In the genomic region with DNA sequence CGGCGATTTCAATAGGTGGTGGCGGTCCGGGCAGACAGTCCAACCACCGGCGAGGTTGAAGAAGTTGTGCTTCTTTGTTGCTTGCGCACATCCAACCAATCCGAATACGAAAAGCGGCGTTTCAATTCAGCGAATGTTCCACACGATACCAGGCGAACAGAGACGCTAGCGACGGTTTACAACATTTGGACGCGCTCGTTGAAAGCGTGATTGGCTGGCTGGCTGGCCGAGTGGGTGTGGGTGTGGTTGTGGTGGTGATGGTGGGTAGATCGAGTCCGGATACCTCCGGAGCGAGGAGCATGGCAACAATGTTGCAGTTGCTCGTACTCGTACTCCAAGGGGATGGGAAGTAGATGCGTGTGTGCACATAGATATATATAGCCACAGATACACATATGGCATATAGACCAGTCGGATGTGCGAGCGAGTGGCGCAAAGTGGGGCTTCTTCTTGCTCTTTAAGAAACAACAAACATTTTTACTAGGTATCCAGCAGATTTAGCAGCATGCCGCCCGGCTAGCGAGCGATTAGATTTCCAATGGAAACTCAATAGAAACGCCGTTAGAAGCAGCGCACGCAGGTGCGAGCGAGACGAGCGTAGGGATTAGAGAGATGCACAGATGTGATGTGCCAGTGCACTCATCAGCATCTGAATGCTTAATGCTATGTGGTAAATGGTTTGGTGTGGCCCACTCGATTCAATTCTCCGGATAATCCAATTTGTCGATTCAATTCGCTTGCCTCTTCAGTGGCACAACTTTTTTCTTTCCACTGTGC, we compare ENCODE assay signal across 1 fruit fly cellular context.
TF ChIP-seq lines count a peak whose summit lies in the region.

No protein-coding gene starts in this region.

TF ChIP-seq in whole organism, embryonic, 481 proteins besides CTCF, POLR2A, EP300 and RAD21 (continued from another document):
- peak; percentile 68 for TF ChIP-seq HLHmδ (GFP tag; optimal IDR thresholded peaks at IDR 0.05; lab: Kevin White, UChicago)
- peak; percentile 99 for TF ChIP-seq pros (GFP tag; optimal IDR thresholded peaks at IDR 0.05; lab: Kevin White, UChicago)
- TF ChIP-seq CG10431 (GFP tag; optimal IDR thresholded peaks at IDR 0.05; lab: Kevin White, UChicago) = peak; percentile 19
- TF ChIP-seq Chrac-16 (GFP tag; optimal IDR thresholded peaks at IDR 0.05; lab: Kevin White, UChicago) = no peak
- no peak for TF ChIP-seq vfl (GFP tag; optimal IDR thresholded peaks at IDR 0.05; lab: Kevin White, UChicago)
- peak; percentile 15 for TF ChIP-seq CG17802 (tag; optimal IDR thresholded peaks at IDR 0.05; lab: Kevin White, UChicago)
- peak; percentile 60 for TF ChIP-seq B-H2 (GFP tag; optimal IDR thresholded peaks at IDR 0.05; lab: Kevin White, UChicago)
- peak; percentile 79 for TF ChIP-seq Deaf1 (tag; optimal IDR thresholded peaks at IDR 0.05; lab: Kevin White, UChicago)
- TF ChIP-seq CG15601 (tag; optimal IDR thresholded peaks at IDR 0.05; lab: Kevin White, UChicago) = peak; percentile 100
- peak; percentile 0 for TF ChIP-seq CG12391 (tag; optimal IDR thresholded peaks at IDR 0.05; lab: Kevin White, UChicago)
- no peak for TF ChIP-seq HmgD (GFP tag; optimal IDR thresholded peaks at IDR 0.05; lab: Kevin White, UChicago)
- no peak for TF ChIP-seq jumu (GFP tag; optimal IDR thresholded peaks at IDR 0.05; lab: Kevin White, UChicago)
- no peak for TF ChIP-seq bab2 (GFP tag; optimal IDR thresholded peaks at IDR 0.05; lab: Kevin White, UChicago)
- no peak for TF ChIP-seq sob (GFP tag; IDR thresholded peaks at IDR 0.05; lab: Robert Waterston, UW)
- peak; percentile 84 for TF ChIP-seq cwo (GFP tag; optimal IDR thresholded peaks at IDR 0.05; lab: Kevin White, UChicago)
- TF ChIP-seq Hand (GFP tag; optimal IDR thresholded peaks at IDR 0.05; lab: Kevin White, UChicago) = peak; percentile 17
- TF ChIP-seq run (tag; optimal IDR thresholded peaks at IDR 0.05; lab: Kevin White, UChicago) = peak; percentile 62
- no peak for TF ChIP-seq Ptx1 (GFP tag; IDR thresholded peaks at IDR 0.05; lab: Robert Waterston, UW)
- peak; percentile 84 for TF ChIP-seq Hmr (GFP tag; optimal IDR thresholded peaks at IDR 0.05; lab: Kevin White, UChicago)
- peak; percentile 98 for TF ChIP-seq CG34376 (GFP tag; optimal IDR thresholded peaks at IDR 0.05; lab: Kevin White, UChicago)
- TF ChIP-seq Taf1 (GFP tag; IDR thresholded peaks at IDR 0.05; lab: Robert Waterston, UW) = no peak
- peak; percentile 38 for TF ChIP-seq CG17912 (GFP tag; optimal IDR thresholded peaks at IDR 0.05; lab: Kevin White, UChicago)
- peak; percentile 40 for TF ChIP-seq CG33557 (GFP tag; optimal IDR thresholded peaks at IDR 0.05; lab: Kevin White, UChicago)
- peak; percentile 99 for TF ChIP-seq CG11504 (tag; optimal IDR thresholded peaks at IDR 0.05; lab: Kevin White, UChicago)
- TF ChIP-seq pzg (GFP tag; optimal IDR thresholded peaks at IDR 0.05; lab: Kevin White, UChicago) = peak; percentile 5
- peak; percentile 35 for TF ChIP-seq ATbp (GFP tag; optimal IDR thresholded peaks at IDR 0.05; lab: Kevin White, UChicago)
- TF ChIP-seq Dbx (GFP tag; IDR thresholded peaks at IDR 0.05; lab: Robert Waterston, UW) = no peak
- peak; percentile 80 for TF ChIP-seq chn (GFP tag; optimal IDR thresholded peaks at IDR 0.05; lab: Kevin White, UChicago)
- TF ChIP-seq CG8924 (tag; optimal IDR thresholded peaks at IDR 0.05; lab: Kevin White, UChicago) = peak; percentile 67
- TF ChIP-seq bsh (GFP tag; optimal IDR thresholded peaks at IDR 0.05; lab: Kevin White, UChicago) = peak in 1 of 2 experiments; percentile 42
- TF ChIP-seq Vsx1 (GFP tag; optimal IDR thresholded peaks at IDR 0.05; lab: Kevin White, UChicago) = peak; percentile 43
- TF ChIP-seq CG6272 (GFP tag; IDR thresholded peaks at IDR 0.05; lab: Robert Waterston, UW) = no peak
- no peak for TF ChIP-seq HHEX (GFP tag; optimal IDR thresholded peaks at IDR 0.05; lab: Kevin White, UChicago)
- no peak for TF ChIP-seq sens-2 (GFP tag; IDR thresholded peaks at IDR 0.05; lab: Robert Waterston, UW)
- peak; percentile 99 for TF ChIP-seq CG15479 (GFP tag; optimal IDR thresholded peaks at IDR 0.05; lab: Kevin White, UChicago)
- peak; percentile 6 to 48 for TF ChIP-seq Trl (optimal IDR thresholded peaks at IDR 0.05; lab: Kevin White, UChicago)
- TF ChIP-seq Trl (GFP tag; optimal IDR thresholded peaks at IDR 0.05; lab: Kevin White, UChicago) = peak; percentile 6
- no peak for TF ChIP-seq CG12219 (GFP tag; optimal IDR thresholded peaks at IDR 0.05; lab: Kevin White, UChicago)
- peak in 1 of 3 experiments; percentile 13 for TF ChIP-seq Stat92E (GFP tag; optimal IDR thresholded peaks at IDR 0.05; lab: Kevin White, UChicago)
- peak; percentile 91 for TF ChIP-seq cg (GFP tag; optimal IDR thresholded peaks at IDR 0.05; lab: Kevin White, UChicago)
- no peak for TF ChIP-seq CG16813 (GFP tag; IDR thresholded peaks at IDR 0.05; lab: Robert Waterston, UW; ENCODE audit: partially characterized antibody)
- TF ChIP-seq CG9727 (GFP tag; optimal IDR thresholded peaks at IDR 0.05; lab: Kevin White, UChicago) = peak; percentile 69
- peak; percentile 99 for TF ChIP-seq oc (tag; optimal IDR thresholded peaks at IDR 0.05; lab: Kevin White, UChicago)
- TF ChIP-seq CG5180 (GFP tag; optimal IDR thresholded peaks at IDR 0.05; lab: Kevin White, UChicago) = peak; percentile 96
- peak; percentile 20 for TF ChIP-seq kay (GFP tag; optimal IDR thresholded peaks at IDR 0.05; lab: Kevin White, UChicago)
- peak; percentile 100 for TF ChIP-seq Nf-YB (GFP tag; optimal IDR thresholded peaks at IDR 0.05; lab: Kevin White, UChicago)
- TF ChIP-seq pho (GFP tag; optimal IDR thresholded peaks at IDR 0.05; lab: Kevin White, UChicago) = peak; percentile 39
- TF ChIP-seq CG1529 (GFP tag; optimal IDR thresholded peaks at IDR 0.05; lab: Kevin White, UChicago) = peak; percentile 23
- TF ChIP-seq Hr78 (GFP tag; optimal IDR thresholded peaks at IDR 0.05; lab: Kevin White, UChicago) = peak in 1 of 2 experiments; percentile 58
- TF ChIP-seq fd96Cb (tag; optimal IDR thresholded peaks at IDR 0.05; lab: Kevin White, UChicago) = no peak
- peak; percentile 91 for TF ChIP-seq sug (tag; optimal IDR thresholded peaks at IDR 0.05; lab: Kevin White, UChicago)
- no peak for TF ChIP-seq Oli (tag; optimal IDR thresholded peaks at IDR 0.05; lab: Kevin White, UChicago)
- peak; percentile 96 for TF ChIP-seq CG17385 (GFP tag; optimal IDR thresholded peaks at IDR 0.05; lab: Kevin White, UChicago)
- TF ChIP-seq NFAT (GFP tag; IDR thresholded peaks at IDR 0.05; lab: Robert Waterston, UW) = no peak
- peak; percentile 53 for TF ChIP-seq gro (GFP tag; optimal IDR thresholded peaks at IDR 0.05; lab: Kevin White, UChicago)
- no peak for TF ChIP-seq fd3F (GFP tag; optimal IDR thresholded peaks at IDR 0.05; lab: Kevin White, UChicago)
- peak; percentile 91 for TF ChIP-seq CG4707 (GFP tag; optimal IDR thresholded peaks at IDR 0.05; lab: Kevin White, UChicago)
- TF ChIP-seq zfh1 (GFP tag; IDR thresholded peaks at IDR 0.05; lab: Robert Waterston, UW) = no peak
- TF ChIP-seq lbe (GFP tag; optimal IDR thresholded peaks at IDR 0.05; lab: Kevin White, UChicago) = peak; percentile 47
- TF ChIP-seq CG8089 (GFP tag; optimal IDR thresholded peaks at IDR 0.05; lab: Kevin White, UChicago) = no peak
- TF ChIP-seq onecut (GFP tag; IDR thresholded peaks at IDR 0.05; lab: Robert Waterston, UW) = peak; percentile 63
- TF ChIP-seq abd-A (tag; optimal IDR thresholded peaks at IDR 0.05; lab: Kevin White, UChicago) = peak; percentile 87
- peak; percentile 68 for TF ChIP-seq pfk (GFP tag; optimal IDR thresholded peaks at IDR 0.05; lab: Kevin White, UChicago)
- peak; percentile 96 for TF ChIP-seq CG10543 (GFP tag; optimal IDR thresholded peaks at IDR 0.05; lab: Kevin White, UChicago)
- TF ChIP-seq CG4328 (GFP tag; optimal IDR thresholded peaks at IDR 0.05; lab: Kevin White, UChicago) = peak; percentile 51
- peak; percentile 43 for TF ChIP-seq wek (GFP tag; optimal IDR thresholded peaks at IDR 0.05; lab: Kevin White, UChicago)
- peak; percentile 55 for TF ChIP-seq fd64A (GFP tag; optimal IDR thresholded peaks at IDR 0.05; lab: Kevin White, UChicago)
- TF ChIP-seq Eip74EF (GFP tag; optimal IDR thresholded peaks at IDR 0.05; lab: Kevin White, UChicago) = peak in 1 of 2 experiments; percentile 45
- peak; percentile 100 for TF ChIP-seq Nf-YC (tag; optimal IDR thresholded peaks at IDR 0.05; lab: Kevin White, UChicago)
- TF ChIP-seq Hr51 (GFP tag; optimal IDR thresholded peaks at IDR 0.05; lab: Kevin White, UChicago) = peak in 1 of 2 experiments; percentile 44
- TF ChIP-seq CG7963 (GFP tag; IDR thresholded peaks at IDR 0.05; lab: Robert Waterston, UW; ENCODE audit: partially characterized antibody) = no peak
- peak; percentile 18 for TF ChIP-seq nau (GFP tag; optimal IDR thresholded peaks at IDR 0.05; lab: Kevin White, UChicago)
- no peak for TF ChIP-seq sc (optimal IDR thresholded peaks at IDR 0.05; lab: Kevin White, UChicago)
- peak; percentile 33 for TF ChIP-seq sc (GFP tag; optimal IDR thresholded peaks at IDR 0.05; lab: Kevin White, UChicago)
- TF ChIP-seq MTF-1 (GFP tag; optimal IDR thresholded peaks at IDR 0.05; lab: Kevin White, UChicago; ENCODE audit: borderline replicate concordance) = peak; percentile 58
- TF ChIP-seq lab (GFP tag; optimal IDR thresholded peaks at IDR 0.05; lab: Kevin White, UChicago) = peak; percentile 45
- peak; percentile 100 for TF ChIP-seq kni (GFP tag; optimal IDR thresholded peaks at IDR 0.05; lab: Kevin White, UChicago)
- TF ChIP-seq Asciz (GFP tag; optimal IDR thresholded peaks at IDR 0.05; lab: Kevin White, UChicago) = peak; percentile 12
- TF ChIP-seq nmo (GFP tag; optimal IDR thresholded peaks at IDR 0.05; lab: Kevin White, UChicago) = peak; percentile 13
- no peak for TF ChIP-seq CG15514 (GFP tag; optimal IDR thresholded peaks at IDR 0.05; lab: Kevin White, UChicago)
- TF ChIP-seq trem (tag; optimal IDR thresholded peaks at IDR 0.05; lab: Kevin White, UChicago) = peak; percentile 15
- peak; percentile 50 for TF ChIP-seq sqz (GFP tag; optimal IDR thresholded peaks at IDR 0.05; lab: Kevin White, UChicago)
- TF ChIP-seq hkb (optimal IDR thresholded peaks at IDR 0.05; lab: Kevin White, UChicago) = no peak
- no peak for TF ChIP-seq hkb (GFP tag; IDR thresholded peaks at IDR 0.05; lab: Robert Waterston, UW)
- peak; percentile 85 for TF ChIP-seq kah (GFP tag; optimal IDR thresholded peaks at IDR 0.05; lab: Kevin White, UChicago)
- peak; percentile 2 for TF ChIP-seq CG2712 (tag; optimal IDR thresholded peaks at IDR 0.05; lab: Kevin White, UChicago)
- peak; percentile 56 for TF ChIP-seq Side (GFP tag; optimal IDR thresholded peaks at IDR 0.05; lab: Kevin White, UChicago)
- no peak for TF ChIP-seq Bteb2 (GFP tag; optimal IDR thresholded peaks at IDR 0.05; lab: Kevin White, UChicago)
- no peak for TF ChIP-seq crc (GFP tag; optimal IDR thresholded peaks at IDR 0.05; lab: Kevin White, UChicago)
- peak; percentile 82 for TF ChIP-seq CG12155 (GFP tag; optimal IDR thresholded peaks at IDR 0.05; lab: Kevin White, UChicago)
- TF ChIP-seq ERR (GFP tag; optimal IDR thresholded peaks at IDR 0.05; lab: Kevin White, UChicago) = peak; percentile 21
- peak; percentile 34 for TF ChIP-seq Hey (tag; optimal IDR thresholded peaks at IDR 0.05; lab: Kevin White, UChicago)
- TF ChIP-seq ato (GFP tag; IDR thresholded peaks at IDR 0.05; lab: Robert Waterston, UW; ENCODE audit: partially characterized antibody) = no peak
- peak; percentile 65 for TF ChIP-seq nom (GFP tag; optimal IDR thresholded peaks at IDR 0.05; lab: Kevin White, UChicago)
- TF ChIP-seq twi (tag; optimal IDR thresholded peaks at IDR 0.05; lab: Kevin White, UChicago) = peak; percentile 86
- TF ChIP-seq CG12769 (tag; optimal IDR thresholded peaks at IDR 0.05; lab: Kevin White, UChicago) = peak; percentile 97
- no peak for TF ChIP-seq stc (GFP tag; IDR thresholded peaks at IDR 0.05; lab: Robert Waterston, UW)
- peak; percentile 27 for TF ChIP-seq CG1603 (tag; optimal IDR thresholded peaks at IDR 0.05; lab: Kevin White, UChicago)
- peak; percentile 10 for TF ChIP-seq CoRest (tag; optimal IDR thresholded peaks at IDR 0.05; lab: Kevin White, UChicago)
- no peak for TF ChIP-seq jigr1 (GFP tag; IDR thresholded peaks at IDR 0.05; lab: Robert Waterston, UW)
- TF ChIP-seq fru (optimal IDR thresholded peaks at IDR 0.05; lab: Kevin White, UChicago) = no peak
- TF ChIP-seq CG15011 (GFP tag; optimal IDR thresholded peaks at IDR 0.05; lab: Kevin White, UChicago) = peak; percentile 16
- peak; percentile 41 for TF ChIP-seq CG13624 (GFP tag; optimal IDR thresholded peaks at IDR 0.05; lab: Kevin White, UChicago)
- TF ChIP-seq croc (GFP tag; conservative IDR thresholded peaks at IDR 0.05; lab: Robert Waterston, UW) = no peak
- TF ChIP-seq CG7987 (GFP tag; optimal IDR thresholded peaks at IDR 0.05; lab: Kevin White, UChicago) = peak; percentile 60
- peak; percentile 26 for TF ChIP-seq CG6683 (GFP tag; optimal IDR thresholded peaks at IDR 0.05; lab: Kevin White, UChicago)
- peak; percentile 44 for TF ChIP-seq bcd (GFP tag; optimal IDR thresholded peaks at IDR 0.05; lab: Kevin White, UChicago)
- TF ChIP-seq CG1832 (GFP tag; optimal IDR thresholded peaks at IDR 0.05; lab: Kevin White, UChicago) = peak; percentile 90
- peak; percentile 7 for TF ChIP-seq stwl (tag; optimal IDR thresholded peaks at IDR 0.05; lab: Kevin White, UChicago)
- TF ChIP-seq ab (GFP tag; optimal IDR thresholded peaks at IDR 0.05; lab: Kevin White, UChicago) = peak; percentile 84
TF ChIP-seq in whole organism, embryonic: peak in this region for 110.
